Worm (Caenorhabditis elegans): Measurements from ENCODE around the gene B0001.8.

DNA sequence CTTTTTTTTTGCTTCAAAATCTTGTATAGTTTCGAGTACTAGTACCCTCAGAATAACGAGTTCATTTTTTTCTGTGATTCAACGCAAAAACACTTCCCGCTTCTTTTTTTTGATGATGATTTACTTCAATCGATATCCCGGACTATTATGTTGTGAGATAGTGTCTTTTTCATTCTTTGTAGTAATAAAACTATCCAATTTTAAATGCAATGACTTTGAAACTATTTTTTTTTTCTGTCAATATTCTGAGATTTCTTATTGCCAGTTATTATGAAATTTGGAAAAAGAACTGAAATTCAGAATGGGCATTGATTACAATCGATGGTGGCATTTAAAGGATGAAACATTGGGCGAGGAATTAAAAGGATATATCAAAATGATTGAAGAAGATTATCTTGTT is 35.3 kb downstream of the B0001.8 start, which contains the start of gene M18.3:
- no peak for TF ChIP-seq ztf-11 (tag; optimal IDR thresholded peaks at IDR 0.05)
- no peak for TF ChIP-seq snpc-4 (tag; optimal IDR thresholded peaks at IDR 0.05)
- TF ChIP-seq lin-13 (tag; optimal IDR thresholded peaks at IDR 0.05) = no peak
- TF ChIP-seq unc-39 (tag; optimal IDR thresholded peaks at IDR 0.05) = no peak
- TF ChIP-seq sem-2 (GFP tag; optimal IDR thresholded peaks at IDR 0.05) = no peak
- no peak for TF ChIP-seq mab-5 (tag; optimal IDR thresholded peaks at IDR 0.05)
- TF ChIP-seq ham-2 (GFP tag; optimal IDR thresholded peaks at IDR 0.05) = no peak

Measured in whole organism, mixed stage, embryonic.